Fruit fly (Drosophila melanogaster) whole organism, prepupa: ENCODE results near the gene BBIP1.

Source experiments
- Blimp-1 ChIP-seq: fragments of 200-800 bp; sonication (Bioruptor generic); optimal IDR thresholded peaks from 3 replicates; lab custom pipeline; 2017; ENCODE audit warnings: missing biosample characterization, missing genetic modification characterization, mild to moderate bottlenecking, moderate library complexity, missing genetic modification reagents
- CG10631 ChIP-seq: fragments of 200-800 bp; sonication (Bioruptor generic); optimal IDR thresholded peaks from 2 replicates; lab custom pipeline; 2016; ENCODE audit warnings: missing biosample characterization, missing genetic modification characterization
- CG10669 ChIP-seq: fragments of 200-800 bp; sonication (Bioruptor generic); optimal IDR thresholded peaks from 3 replicates; lab custom pipeline; 2018; ENCODE audit warnings: missing biosample characterization, mild to moderate bottlenecking, missing genetic modification characterization, moderate library complexity
- CG11294 ChIP-seq: fragments of 200-800 bp; sonication (Bioruptor generic); IDR thresholded peaks from 2 replicates; pipeline ENCODE4 v1.3.6; 2022; ENCODE audit warnings: missing biosample characterization, missing genetic modification characterization
- CG11762 ChIP-seq: fragments of 200-800 bp; sonication (Bioruptor generic); optimal IDR thresholded peaks from 3 replicates; lab custom pipeline; 2016; ENCODE audit warnings: missing biosample characterization, missing genetic modification characterization; ENCODE audit not compliant: insufficient read depth
- CG11902 ChIP-seq: fragments of 200-800 bp; sonication (Bioruptor generic); optimal IDR thresholded peaks from 3 replicates; lab custom pipeline; 2016; ENCODE audit warnings: missing biosample characterization, missing genetic modification characterization
- CG15336 ChIP-seq: fragments of 200-800 bp; sonication (Bioruptor generic); IDR thresholded peaks from 2 replicates; pipeline ENCODE4 v1.3.6; 2022; ENCODE audit warnings: missing biosample characterization, missing genetic modification characterization
- CG1621 ChIP-seq: fragments of 200-800 bp; sonication (Bioruptor generic); optimal IDR thresholded peaks from 3 replicates; lab custom pipeline; 2018; ENCODE audit warnings: missing biosample characterization, mild to moderate bottlenecking, missing genetic modification characterization
- CG16779 ChIP-seq: fragments of 200-800 bp; sonication (Bioruptor generic); optimal IDR thresholded peaks from 3 replicates; lab custom pipeline; 2017; ENCODE audit warnings: missing biosample characterization, mild to moderate bottlenecking, missing genetic modification characterization
- CG31627 ChIP-seq: fragments of 200-800 bp; sonication (Bioruptor generic); optimal IDR thresholded peaks from 3 replicates; lab custom pipeline; 2016; ENCODE audit warnings: missing biosample characterization, missing genetic modification characterization
- CG34406 ChIP-seq: fragments of 200-800 bp; sonication (Bioruptor generic); optimal IDR thresholded peaks from 3 replicates; lab custom pipeline; 2016; ENCODE audit warnings: missing biosample characterization, missing genetic modification characterization
- CG3919 ChIP-seq: fragments of 200-800 bp; sonication (Bioruptor generic); optimal IDR thresholded peaks from 3 replicates; lab custom pipeline; 2016; ENCODE audit warnings: missing biosample characterization, missing genetic modification characterization
- CG4318 ChIP-seq: fragments of 200-800 bp; sonication (Bioruptor generic); optimal IDR thresholded peaks from 3 replicates; lab custom pipeline; 2017; ENCODE audit warnings: missing biosample characterization, mild to moderate bottlenecking, missing genetic modification characterization
- CG6163 ChIP-seq: fragments of 200-800 bp; sonication (Bioruptor generic); IDR thresholded peaks from 3 replicates; pipeline ENCODE4 v1.3.6; 2022; ENCODE audit warnings: missing biosample characterization, missing genetic modification characterization
- CG6276 ChIP-seq: fragments of 200-800 bp; sonication (Bioruptor generic); optimal IDR thresholded peaks from 2 replicates; lab custom pipeline; 2017; ENCODE audit warnings: missing biosample characterization, mild to moderate bottlenecking, missing genetic modification characterization
- CG6808 ChIP-seq: fragments of 200-800 bp; sonication (Bioruptor generic); optimal IDR thresholded peaks from 3 replicates; lab custom pipeline; 2017; ENCODE audit warnings: missing biosample characterization, missing genetic modification characterization, mild to moderate bottlenecking, moderate library complexity, missing genetic modification reagents
- CG6854 ChIP-seq: fragments of 200-800 bp; sonication (Bioruptor generic); optimal IDR thresholded peaks from 2 replicates; lab custom pipeline; 2017; ENCODE audit warnings: missing biosample characterization, mild to moderate bottlenecking, missing genetic modification characterization
- CG7368 ChIP-seq: fragments of 200-800 bp; sonication (Bioruptor generic); optimal IDR thresholded peaks from 3 replicates; lab custom pipeline; 2016; ENCODE audit warnings: missing biosample characterization, missing genetic modification characterization
- CG8119 ChIP-seq: fragments of 200-800 bp; sonication (Bioruptor generic); IDR thresholded peaks from 3 replicates; pipeline ENCODE4 v1.3.6; 2022; ENCODE audit warnings: missing biosample characterization, missing genetic modification characterization
- CG8632 ChIP-seq: fragments of 200-800 bp; sonication (Bioruptor generic); optimal IDR thresholded peaks from 3 replicates; lab custom pipeline; 2016; ENCODE audit warnings: missing biosample characterization, missing genetic modification characterization
- CG9139 ChIP-seq: fragments of 200-800 bp; sonication (Bioruptor generic); optimal IDR thresholded peaks from 3 replicates; lab custom pipeline; 2017; ENCODE audit warnings: missing biosample characterization, mild to moderate bottlenecking, missing genetic modification characterization
- Eip78C ChIP-seq: fragments of 200-800 bp; sonication (Bioruptor generic); peaks from one replicate; lab custom pipeline; 2016; ENCODE audit warnings: missing biosample characterization, missing genetic modification characterization
- Eip93F ChIP-seq: fragments of 200-800 bp; sonication (Bioruptor generic); optimal IDR thresholded peaks from 2 replicates; lab custom pipeline; 2016; ENCODE audit warnings: missing biosample characterization, mild to moderate bottlenecking, missing genetic modification characterization
- Ets21C ChIP-seq: fragments of 200-800 bp; sonication (Bioruptor generic); optimal IDR thresholded peaks from 3 replicates; lab custom pipeline; 2016; ENCODE audit warnings: missing biosample characterization, missing genetic modification characterization
- Hr39 ChIP-seq: fragments of 200-800 bp; sonication (Bioruptor generic); optimal IDR thresholded peaks from 2 replicates; lab custom pipeline; 2016; ENCODE audit warnings: missing biosample characterization, missing genetic modification characterization
- Hr4 ChIP-seq: fragments of 200-800 bp; sonication (Bioruptor generic); optimal IDR thresholded peaks from 3 replicates; lab custom pipeline; 2016; ENCODE audit warnings: missing biosample characterization, missing genetic modification characterization
- Lpt ChIP-seq: fragments of 200-800 bp; sonication (Bioruptor generic); optimal IDR thresholded peaks from 3 replicates; lab custom pipeline; 2016; ENCODE audit warnings: missing biosample characterization, missing genetic modification characterization
- OdsH ChIP-seq: fragments of 200-800 bp; sonication (Bioruptor generic); optimal IDR thresholded peaks from 3 replicates; lab custom pipeline; 2016; ENCODE audit warnings: missing biosample characterization, missing genetic modification characterization
- Smox ChIP-seq: fragments of 200-800 bp; sonication (Bioruptor generic); optimal IDR thresholded peaks from 3 replicates; lab custom pipeline; 2016; ENCODE audit warnings: missing biosample characterization, missing genetic modification characterization
- Sox14 ChIP-seq: fragments of 200-800 bp; sonication (Bioruptor generic); optimal IDR thresholded peaks from 3 replicates; lab custom pipeline; 2016; ENCODE audit warnings: missing biosample characterization, missing genetic modification characterization
- Sox15 ChIP-seq: fragments of 200-800 bp; sonication (Bioruptor generic); optimal IDR thresholded peaks from 3 replicates; lab custom pipeline; 2016; ENCODE audit warnings: missing biosample characterization, missing genetic modification characterization
- acj6 ChIP-seq: fragments of 200-800 bp; sonication (Bioruptor generic); optimal IDR thresholded peaks from 3 replicates; lab custom pipeline; 2016; ENCODE audit warnings: missing biosample characterization, missing genetic modification characterization
- cyc ChIP-seq: fragments of 200-800 bp; sonication (Bioruptor generic); optimal IDR thresholded peaks from 3 replicates; lab custom pipeline; 2016; ENCODE audit warnings: missing biosample characterization, missing genetic modification characterization
- dac ChIP-seq: fragments of 200-800 bp; sonication (Bioruptor generic); optimal IDR thresholded peaks from 2 replicates; lab custom pipeline; 2017; ENCODE audit warnings: missing biosample characterization, mild to moderate bottlenecking, missing genetic modification characterization
- esn ChIP-seq: fragments of 200-800 bp; sonication (Bioruptor generic); optimal IDR thresholded peaks from 2 replicates; lab custom pipeline; 2016; ENCODE audit warnings: missing biosample characterization, mild to moderate bottlenecking, missing genetic modification characterization, moderate library complexity
- fd85E ChIP-seq: fragments of 200-800 bp; sonication (Bioruptor generic); optimal IDR thresholded peaks from 3 replicates; lab custom pipeline; 2016; ENCODE audit warnings: missing biosample characterization, missing genetic modification characterization
- fkh ChIP-seq: fragments of 200-800 bp; sonication (Bioruptor generic); optimal IDR thresholded peaks from 3 replicates; lab custom pipeline; 2017; ENCODE audit warnings: missing biosample characterization, mild to moderate bottlenecking, missing genetic modification characterization, moderate library complexity
- lz ChIP-seq: fragments of 200-800 bp; sonication (Bioruptor generic); optimal IDR thresholded peaks from 3 replicates; lab custom pipeline; 2016; ENCODE audit warnings: missing biosample characterization, missing genetic modification characterization
- net ChIP-seq: fragments of 200-800 bp; sonication (Bioruptor generic); optimal IDR thresholded peaks from 3 replicates; lab custom pipeline; 2016; ENCODE audit warnings: missing biosample characterization, missing genetic modification characterization
- pdm3 ChIP-seq: fragments of 200-800 bp; sonication (Bioruptor generic); optimal IDR thresholded peaks from 3 replicates; lab custom pipeline; 2016; ENCODE audit warnings: missing biosample characterization, missing genetic modification characterization
- salr ChIP-seq, 2 experiments: fragments of 200-800 bp; sonication (Bioruptor generic); optimal IDR thresholded peaks; 3 replicates each; lab custom pipeline; 2016 to 2018; ENCODE audit warnings: missing biosample characterization in 2 of 2, missing genetic modification characterization in 2 of 2, mild to moderate bottlenecking in 1 of 2
- spab ChIP-seq: fragments of 200-800 bp; sonication (Bioruptor generic); optimal IDR thresholded peaks from 2 replicates; lab custom pipeline; 2017; ENCODE audit warnings: missing biosample characterization, mild to moderate bottlenecking, missing genetic modification characterization, missing genetic modification reagents
- ss ChIP-seq, 2 experiments: fragments of 200-800 bp; sonication (Bioruptor generic); optimal IDR thresholded peaks; 2 replicates in 1 of 2; 3 replicates in 1 of 2; lab custom pipeline; 2017 to 2018; ENCODE audit warnings: mild to moderate bottlenecking in 2 of 2, missing biosample characterization in 2 of 2, missing genetic modification characterization in 2 of 2, moderate library complexity in 1 of 2
- vri ChIP-seq: fragments of 200-800 bp; sonication (Bioruptor generic); optimal IDR thresholded peaks from 3 replicates; lab custom pipeline; 2016; ENCODE audit warnings: missing biosample characterization, mild to moderate bottlenecking, missing genetic modification characterization

The BBIP1 gene

DNA sequence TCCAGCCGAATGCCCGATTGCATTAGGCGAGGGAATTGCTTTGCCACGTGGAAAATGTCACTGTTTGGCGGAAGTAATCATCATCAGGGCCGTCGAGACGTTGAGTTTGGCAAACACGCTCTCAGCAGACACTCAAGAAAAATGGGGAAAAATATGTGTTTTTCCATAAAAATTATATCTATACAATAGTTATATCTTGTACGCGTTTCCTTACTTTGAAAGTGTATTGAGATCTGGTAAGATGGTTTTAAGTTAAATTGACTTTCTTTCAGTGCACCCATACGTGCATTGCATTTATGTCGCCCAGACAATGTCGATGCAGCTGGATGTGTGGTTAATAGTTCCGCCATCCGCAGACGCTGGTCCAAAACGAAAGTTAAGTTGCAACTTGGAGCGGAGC lies 18.2 kb upstream of the BBIP1 start (continued):
- no peak for TF ChIP-seq fd85E
- TF ChIP-seq spab (GFP tag; lab: Kevin White, UChicago) = no peak
- no peak for TF ChIP-seq salr (GFP tag; optimal IDR thresholded peaks at IDR 0.05; lab: Kevin White, UChicago)
- TF ChIP-seq Ets21C (GFP tag; lab: Kevin White, UChicago) = no peak
- TF ChIP-seq cyc (GFP tag; lab: Kevin White, UChicago) = no peak
- peak; percentile 55 for TF ChIP-seq CG15336 (GFP tag; lab: Robert Waterston, UW)
- TF ChIP-seq CG6854 = no peak
- TF ChIP-seq CG1621 = no peak
- no peak for TF ChIP-seq CG31627
- no peak for TF ChIP-seq CG8632 (GFP tag; lab: Kevin White, UChicago)
- TF ChIP-seq, all 60 proteins: peak for 10

DNA sequence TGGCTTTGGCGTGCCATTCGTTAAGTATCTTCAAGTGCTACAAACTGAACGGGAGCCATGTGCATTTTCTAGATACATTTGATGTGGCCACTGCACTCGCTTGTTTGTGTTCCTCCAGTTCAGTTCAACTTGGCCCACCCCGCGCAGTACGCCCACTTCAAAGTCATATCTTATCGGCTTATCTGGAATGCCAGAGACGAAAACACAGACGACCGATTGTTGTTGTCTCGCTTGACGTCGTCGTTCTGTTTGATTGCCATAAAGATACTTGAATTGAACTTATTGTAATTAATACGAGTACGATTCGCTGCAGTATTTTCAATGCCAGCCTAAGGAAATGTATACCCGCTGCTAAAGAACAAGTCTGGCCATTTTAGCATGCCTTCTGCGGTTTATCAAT lies 16.6 kb upstream of the BBIP1 start:
- TF ChIP-seq pdm3 (GFP tag; lab: Kevin White, UChicago) = no peak
- peak; percentile 58 for TF ChIP-seq Eip78C
- TF ChIP-seq acj6 (GFP tag; lab: Kevin White, UChicago) = no peak
- TF ChIP-seq ss (GFP tag; optimal IDR thresholded peaks at IDR 0.05; lab: Kevin White, UChicago) = no peak
- 0 out of 3 replicates have a peak, but pooled peaks have one; percentile 19 for TF ChIP-seq CG6163 (GFP tag; lab: Robert Waterston, UW)
- TF ChIP-seq CG10631 (GFP tag; lab: Kevin White, UChicago) = no peak
- TF ChIP-seq Ets21C (GFP tag; lab: Kevin White, UChicago) = no peak
- no peak for TF ChIP-seq salr (GFP tag; optimal IDR thresholded peaks at IDR 0.05; lab: Kevin White, UChicago)
- TF ChIP-seq CG7368 (GFP tag; lab: Kevin White, UChicago) = no peak
- no peak for TF ChIP-seq CG6854
- no peak for TF ChIP-seq CG11762 (GFP tag; lab: Kevin White, UChicago)
- no peak for TF ChIP-seq net (GFP tag; lab: Kevin White, UChicago)
- no peak for TF ChIP-seq cyc (GFP tag; lab: Kevin White, UChicago)
- TF ChIP-seq vri (GFP tag; lab: Kevin White, UChicago) = peak; percentile 42
- TF ChIP-seq CG15336 (GFP tag; lab: Robert Waterston, UW) = no peak
- TF ChIP-seq dac (GFP tag; lab: Kevin White, UChicago) = no peak
- no peak for TF ChIP-seq Hr4
- TF ChIP-seq CG4318 = no peak
- TF ChIP-seq esn (GFP tag; lab: Kevin White, UChicago) = no peak
- peak; percentile 62 for TF ChIP-seq Eip93F
- TF ChIP-seq lz (GFP tag; lab: Kevin White, UChicago) = no peak
- no peak for TF ChIP-seq CG1621
- TF ChIP-seq Blimp-1 (GFP tag; lab: Kevin White, UChicago) = no peak
- TF ChIP-seq CG16779 (tag; lab: Kevin White, UChicago) = no peak
- TF ChIP-seq CG3919 = no peak
- peak; percentile 10 for TF ChIP-seq Sox14 (GFP tag; lab: Kevin White, UChicago)
- TF ChIP-seq Sox15 (GFP tag; lab: Kevin White, UChicago) = no peak
- no peak for TF ChIP-seq CG11294
- no peak for TF ChIP-seq Lpt (GFP tag; lab: Kevin White, UChicago)
- TF ChIP-seq CG6808 = no peak
- no peak for TF ChIP-seq CG10669 (GFP tag; lab: Kevin White, UChicago)
- TF ChIP-seq CG8119 (GFP tag; lab: Robert Waterston, UW) = no peak
- no peak for TF ChIP-seq Hr39 (GFP tag; lab: Kevin White, UChicago)

DNA sequence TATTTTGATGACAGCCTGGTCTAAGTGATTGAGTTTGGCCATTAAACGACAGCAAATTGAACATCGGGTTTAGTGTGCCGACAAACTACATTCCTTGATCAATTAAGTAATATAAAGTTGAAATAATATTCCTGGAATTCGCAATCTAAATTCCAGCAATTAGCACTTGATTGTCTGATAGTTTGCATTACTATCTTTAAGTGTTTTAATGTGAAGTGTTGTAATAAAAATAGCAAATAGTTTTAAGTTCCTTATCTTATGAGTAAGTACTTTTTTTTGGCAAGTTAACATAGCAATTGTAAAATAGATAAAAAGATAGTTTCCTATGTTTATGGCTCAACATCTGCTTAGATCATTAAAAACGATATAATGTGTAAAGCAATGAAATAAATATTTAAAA lies 15.9 kb upstream of the BBIP1 start:
- TF ChIP-seq CG6276 (GFP tag; lab: Kevin White, UChicago) (no peak), CG4318 (no peak), CG7368 (GFP tag; lab: Kevin White, UChicago) (no peak), Ets21C (GFP tag; lab: Kevin White, UChicago) (no peak), CG11902 (GFP tag; lab: Kevin White, UChicago) (no peak), Lpt (GFP tag; lab: Kevin White, UChicago) (no peak), CG11762 (GFP tag; lab: Kevin White, UChicago) (no peak), CG9139 (GFP tag; lab: Kevin White, UChicago) (no peak), cyc (GFP tag; lab: Kevin White, UChicago) (no peak), fkh (GFP tag; lab: Kevin White, UChicago) (no peak), OdsH (GFP tag; lab: Kevin White, UChicago) (no peak), CG34406 (GFP tag; lab: Kevin White, UChicago) (no peak), CG11294 (no peak), Smox (GFP tag; lab: Kevin White, UChicago) (no peak), CG6808 (no peak)
